Worm (Caenorhabditis elegans): ENCODE measurements around the gene srlf-9.

DNA sequence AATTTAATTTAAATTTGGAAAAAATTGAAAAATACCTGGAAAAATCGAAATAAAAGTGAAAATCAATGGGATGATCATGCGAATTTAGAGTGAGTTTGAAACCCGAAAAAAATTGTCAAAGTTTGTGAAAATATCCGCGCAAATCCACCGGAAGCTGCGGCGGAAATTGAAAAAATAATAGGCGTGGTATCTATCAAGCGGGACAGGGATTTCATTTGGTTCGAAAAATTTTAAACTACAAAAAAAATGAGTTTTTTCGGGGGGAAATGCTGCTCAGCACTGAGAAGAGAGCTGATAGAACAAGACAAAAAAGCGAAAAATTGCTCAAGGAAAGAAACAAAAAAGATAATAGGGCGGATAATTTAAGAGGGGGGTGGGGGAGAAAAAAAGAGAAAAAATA lies 30.6 kb downstream of the srlf-9 start, which contains the start of gene T03F6.9:
- no peak for TF ChIP-seq nhr-48 (tag; optimal IDR thresholded peaks at IDR 0.05)
- no peak for TF ChIP-seq ama-1 (optimal IDR thresholded peaks at IDR 0.05)
- TF ChIP-seq pha-4 (GFP tag; IDR thresholded peaks at IDR 0.05), result no peak
- TF ChIP-seq pha-4 (tag; optimal IDR thresholded peaks at IDR 0.05), result no peak
- no peak for TF ChIP-seq unc-62 (GFP tag; optimal IDR thresholded peaks at IDR 0.05 in 1 of 2)
- TF ChIP-seq unc-62 (tag; optimal IDR thresholded peaks at IDR 0.05), result no peak
- TF ChIP-seq ceh-82 (tag; optimal IDR thresholded peaks at IDR 0.05), result no peak
- TF ChIP-seq zfp-2 (tag; optimal IDR thresholded peaks at IDR 0.05), result no peak
- no peak for TF ChIP-seq hlh-11 (tag; optimal IDR thresholded peaks at IDR 0.05)
- TF ChIP-seq rbr-2 (tag; optimal IDR thresholded peaks at IDR 0.05), result no peak
- no peak for TF ChIP-seq F26F4.8 (GFP tag; conservative IDR thresholded peaks at IDR 0.05)
- no peak for TF ChIP-seq nhr-25 (tag; optimal IDR thresholded peaks at IDR 0.05; ENCODE audit: borderline replicate concordance, insufficient read depth)
- no peak for TF ChIP-seq ztf-11 (tag; optimal IDR thresholded peaks at IDR 0.05)
- no peak for TF ChIP-seq nhr-28 (tag; optimal IDR thresholded peaks at IDR 0.05)
- TF ChIP-seq lsy-2 (tag; optimal IDR thresholded peaks at IDR 0.05), result no peak
- TF ChIP-seq sdz-12 (GFP tag; optimal IDR thresholded peaks at IDR 0.05), result no peak

All from whole organism, L4 larva.